Worm (Caenorhabditis elegans) whole organism, L4/young adult: Measurements from ENCODE around the gene Y57E12B.4.

Experiments used
- W03F9.2 ChIP-seq: fragments of 150-350 bp; optimal IDR thresholded peaks from 2 replicates; lab custom pipeline; 2014; ENCODE audit warnings: missing biosample characterization, missing genetic modification characterization
- him-1 ChIP-seq: sonication (generic microtip); optimal IDR thresholded peaks from 2 replicates; lab custom pipeline; 2016; ENCODE audit warnings: missing genotype, missing genetic modification reagents, missing genetic modification characterization, missing compliant biosample characterization

ce11 chrV:6982813-6983212, 35.5 kb upstream of the Y57E12B.4 start, which contains the start of gene nhr-161:
- TF ChIP-seq W03F9.2 (tag; lab: Kevin White, UChicago) (no peak), him-1 (tag; lab: Kevin White, UChicago) (no peak)
